Worm (Caenorhabditis elegans): ENCODE measurements around the gene clec-153.

DNA sequence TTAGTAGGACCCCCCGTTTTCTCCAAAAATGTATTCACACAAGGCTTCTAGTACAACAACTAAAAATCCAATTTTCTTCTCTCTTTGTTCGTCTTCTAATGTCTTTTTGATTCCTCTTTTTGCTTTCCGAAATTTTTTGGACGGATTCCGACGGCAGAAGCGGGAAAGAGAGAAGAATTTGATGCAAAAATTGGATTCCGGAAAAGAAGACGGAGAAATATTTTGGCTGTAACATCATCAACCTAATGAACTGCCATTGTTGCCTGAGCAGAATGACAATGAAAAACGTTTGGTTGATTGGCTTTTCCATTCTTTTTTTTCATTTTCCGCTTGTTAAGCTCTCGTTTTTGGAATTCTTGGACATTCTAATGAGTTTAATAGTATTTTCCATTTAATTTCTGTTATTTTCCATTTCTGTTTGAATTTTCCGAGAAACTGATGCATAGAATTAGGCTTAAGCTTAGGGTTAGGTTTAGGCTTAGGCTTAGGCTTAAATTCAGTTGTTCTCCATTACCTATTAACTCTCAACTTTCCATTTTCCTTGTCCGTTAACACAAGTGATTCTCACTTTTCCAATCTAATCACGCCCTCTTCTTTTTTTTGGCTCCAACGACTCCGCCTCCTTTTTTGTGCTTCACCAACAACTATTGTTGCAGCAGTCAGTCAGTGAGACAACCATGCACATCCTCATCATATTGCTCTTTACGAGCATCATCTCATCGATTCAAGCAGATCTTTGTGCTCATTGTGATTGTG is 12.5 kb upstream of the clec-153 start, which contains the start of gene lron-5:
- TF ChIP-seq alr-1 (tag; optimal IDR thresholded peaks at IDR 0.05; ENCODE audit: borderline replicate concordance) (no peak), skn-1 (tag; optimal IDR thresholded peaks at IDR 0.05) (no peak), ceh-88 (GFP tag; IDR thresholded peaks at IDR 0.05) (no peak), fos-1 (tag; optimal IDR thresholded peaks at IDR 0.05) (no peak), aly-2 (tag; optimal IDR thresholded peaks at IDR 0.05) (no peak), nhr-28 (tag; optimal IDR thresholded peaks at IDR 0.05) (no peak), tlp-1 (tag; optimal IDR thresholded peaks at IDR 0.05) (no peak), zag-1 (tag; optimal IDR thresholded peaks at IDR 0.05) (no peak)

All from whole organism, L1 larva.